Worm (Caenorhabditis elegans) whole organism, young adult: Measurements from ENCODE around the gene col-169.

ENCODE experiments used
- B0261.1 ChIP-seq: sonication (generic microtip); optimal IDR thresholded peaks from 2 replicates; lab custom pipeline; 2016; ENCODE audit warnings: mild to moderate bottlenecking, missing genetic modification characterization, moderate library complexity, missing compliant biosample characterization
- B0336.3 ChIP-seq: fragments of 200-800 bp; sonication (Bioruptor generic); IDR thresholded peaks from 2 replicates; pipeline ENCODE4 v1.3.6; 2022; ENCODE audit warnings: missing genetic modification characterization, missing compliant biosample characterization
- F33H1.4 ChIP-seq: fragments of 200-800 bp; sonication (Bioruptor generic); IDR thresholded peaks from 2 replicates; pipeline ENCODE4 v1.3.6; 2022; ENCODE audit warnings: missing genetic modification reagents, missing genetic modification characterization, missing compliant biosample characterization
- F55B11.4 ChIP-seq: sonication (generic microtip); optimal IDR thresholded peaks from 2 replicates; lab custom pipeline; 2016; ENCODE audit warnings: missing compliant biosample characterization, missing genetic modification characterization, borderline replicate concordance; ENCODE audit not compliant: insufficient read depth
- F57C9.4 ChIP-seq: sonication (generic microtip); optimal IDR thresholded peaks from 2 replicates; lab custom pipeline; 2017; ENCODE audit warnings: mild to moderate bottlenecking, missing genetic modification characterization, missing compliant biosample characterization
- K12H6.12 ChIP-seq: fragments of 200-800 bp; sonication (Bioruptor generic); optimal IDR thresholded peaks from 2 replicates; lab custom pipeline; 2018; ENCODE audit warnings: mild to moderate bottlenecking, missing genetic modification characterization, missing compliant biosample characterization
- T26A5.8 ChIP-seq: sonication (generic microtip); optimal IDR thresholded peaks from 2 replicates; lab custom pipeline; 2016; ENCODE audit warnings: missing genetic modification characterization, missing compliant biosample characterization
- Y53F4B.3 ChIP-seq: fragments of 200-800 bp; sonication (Bioruptor generic); IDR thresholded peaks from 2 replicates; pipeline ENCODE4 v1.3.6; 2022; ENCODE audit warnings: missing genetic modification reagents, missing genetic modification characterization, missing compliant biosample characterization
- Y53G8AR.9 ChIP-seq: fragments of 200-800 bp; sonication (Bioruptor generic); conservative IDR thresholded peaks from 2 replicates; pipeline ENCODE4 v1.3.6; 2022; ENCODE audit warnings: missing genetic modification reagents, missing genetic modification characterization, missing compliant biosample characterization
- Y56A3A.18 ChIP-seq: fragments of 200-800 bp; sonication (Bioruptor generic); IDR thresholded peaks from 2 replicates; pipeline ENCODE4 v1.3.6; 2022; ENCODE audit warnings: missing genetic modification reagents, missing genetic modification characterization, missing compliant biosample characterization
- Y67H2A.10 ChIP-seq: fragments of 200-800 bp; sonication (Bioruptor generic); conservative IDR thresholded peaks from 2 replicates; pipeline ENCODE4 v1.3.6; 2022; ENCODE audit warnings: missing genetic modification reagents, missing genetic modification characterization, missing compliant biosample characterization
- akir-1 ChIP-seq: fragments of 200-800 bp; sonication (Bioruptor generic); optimal IDR thresholded peaks from 2 replicates; lab custom pipeline; 2018; ENCODE audit warnings: mild to moderate bottlenecking, missing genetic modification characterization, moderate library complexity, missing compliant biosample characterization
- ama-1 ChIP-seq, 3 experiments: fragments of 150-350 bp in 1 of 3; sonication (generic microtip) in 2 of 3; optimal IDR thresholded peaks; 2 replicates each; lab custom pipeline; 2014 to 2018; ENCODE audit warnings: missing biosample characterization in 2 of 3, missing genetic modification characterization in 2 of 3, missing genetic modification reagents in 2 of 3
- aptf-3 ChIP-seq: fragments of 200-800 bp; sonication (Bioruptor generic); IDR thresholded peaks from 2 replicates; pipeline ENCODE4 v1.3.6; 2022; ENCODE audit warnings: missing genetic modification characterization, missing compliant biosample characterization
- ceh-100 ChIP-seq: fragments of 200-800 bp; sonication (Bioruptor generic); IDR thresholded peaks from 2 replicates; pipeline ENCODE4 v1.3.6; 2022; ENCODE audit warnings: missing genetic modification reagents, missing genetic modification characterization, missing compliant biosample characterization
- ceh-40 ChIP-seq: fragments of 200-800 bp; sonication (Bioruptor generic); IDR thresholded peaks from 2 replicates; pipeline ENCODE4 v1.3.6; 2022; ENCODE audit warnings: missing genetic modification characterization, missing compliant biosample characterization
- ceh-79 ChIP-seq: sonication (generic microtip); optimal IDR thresholded peaks from 2 replicates; lab custom pipeline; 2017; ENCODE audit warnings: mild to moderate bottlenecking, missing genetic modification characterization, missing compliant biosample characterization
- ceh-91 ChIP-seq: fragments of 200-800 bp; sonication (Bioruptor generic); IDR thresholded peaks from 2 replicates; pipeline ENCODE4 v1.3.6; 2022; ENCODE audit warnings: missing genetic modification reagents, missing genetic modification characterization, missing compliant biosample characterization
- dpff-1 ChIP-seq: sonication (generic microtip); optimal IDR thresholded peaks from 2 replicates; lab custom pipeline; 2017; ENCODE audit warnings: mild to moderate bottlenecking, missing genetic modification characterization, missing compliant biosample characterization
- dpl-1 ChIP-seq: fragments of 150-350 bp; optimal IDR thresholded peaks from 2 replicates; lab custom pipeline; 2014; ENCODE audit warnings: missing biosample characterization, missing genetic modification reagents, missing genetic modification characterization
- egl-18 ChIP-seq: fragments of 200-800 bp; sonication (Bioruptor generic); IDR thresholded peaks from 2 replicates; pipeline ENCODE4 v1.3.6; 2022; ENCODE audit warnings: missing genetic modification reagents, missing genetic modification characterization, missing compliant biosample characterization
- fkh-3 ChIP-seq: sonication (generic microtip); optimal IDR thresholded peaks from 2 replicates; lab custom pipeline; 2016; ENCODE audit warnings: mild to moderate bottlenecking, missing genetic modification characterization, missing compliant biosample characterization
- gei-17 ChIP-seq: fragments of 200-800 bp; sonication (Bioruptor generic); optimal IDR thresholded peaks from 2 replicates; lab custom pipeline; 2018; ENCODE audit warnings: mild to moderate bottlenecking, missing genetic modification characterization, missing compliant biosample characterization
- hlh-12 ChIP-seq: sonication (generic microtip); optimal IDR thresholded peaks from 2 replicates; lab custom pipeline; 2016; ENCODE audit warnings: missing genetic modification characterization, missing compliant biosample characterization
- hmg-1.2 ChIP-seq: fragments of 200-800 bp; sonication (Bioruptor generic); IDR thresholded peaks from 2 replicates; pipeline ENCODE4 v1.3.6; 2022; ENCODE audit warnings: missing genetic modification reagents, missing genetic modification characterization, missing compliant biosample characterization
- hsf-1 ChIP-seq: fragments of 200-800 bp; sonication (Bioruptor generic); IDR thresholded peaks from 2 replicates; pipeline ENCODE4 v1.3.6; 2022; ENCODE audit warnings: missing genetic modification reagents, missing genetic modification characterization, missing compliant biosample characterization
- lag-1 ChIP-seq: fragments of 200-800 bp; sonication (Bioruptor generic); IDR thresholded peaks from 2 replicates; pipeline ENCODE4 v1.3.6; 2022; ENCODE audit warnings: missing genetic modification reagents, missing genetic modification characterization, missing compliant biosample characterization
- lin-26 ChIP-seq: fragments of 200-800 bp; sonication (Bioruptor generic); IDR thresholded peaks from 2 replicates; pipeline ENCODE4 v1.3.6; 2022; ENCODE audit warnings: missing genetic modification reagents, missing genetic modification characterization, missing compliant biosample characterization
- lin-35 ChIP-seq, 3 experiments: fragments of 150-350 bp in 2 of 3; sonication (generic microtip) in 1 of 3; optimal IDR thresholded peaks; 2 replicates each; lab custom pipeline; 2014 to 2018; ENCODE audit warnings: missing biosample characterization in 3 of 3, missing genetic modification characterization in 3 of 3, missing genetic modification reagents in 3 of 3
- madf-8 ChIP-seq: fragments of 200-800 bp; sonication (Bioruptor generic); conservative IDR thresholded peaks from 2 replicates; pipeline ENCODE4 v1.3.6; 2022; ENCODE audit warnings: missing genetic modification reagents, missing genetic modification characterization, missing compliant biosample characterization
- mel-28 ChIP-seq: sonication (generic microtip); optimal IDR thresholded peaks from 2 replicates; lab custom pipeline; 2016; ENCODE audit warnings: borderline replicate concordance, mild to moderate bottlenecking, missing genetic modification characterization, missing compliant biosample characterization
- nfyb-1 ChIP-seq: fragments of 200-800 bp; sonication (Bioruptor generic); IDR thresholded peaks from 2 replicates; pipeline ENCODE4 v1.3.6; 2022; ENCODE audit warnings: missing genetic modification reagents, missing genetic modification characterization, missing compliant biosample characterization
- nhr-80 ChIP-seq: sonication (generic microtip); optimal IDR thresholded peaks from 2 replicates; lab custom pipeline; 2016; ENCODE audit warnings: missing genetic modification characterization, missing compliant biosample characterization
- nhr-90 ChIP-seq: sonication (generic microtip); optimal IDR thresholded peaks from 2 replicates; lab custom pipeline; 2016; ENCODE audit warnings: missing genotype, mild to moderate bottlenecking, missing genetic modification characterization, missing compliant biosample characterization
- pbrm-1 ChIP-seq: fragments of 200-800 bp; sonication (Bioruptor generic); IDR thresholded peaks from 2 replicates; pipeline ENCODE4 v1.3.6; 2022; ENCODE audit warnings: missing genetic modification reagents, missing genetic modification characterization, missing compliant biosample characterization
- rec-8 ChIP-seq, 2 experiments: sonication (generic microtip); optimal IDR thresholded peaks; 2 replicates each; lab custom pipeline; 2016; ENCODE audit warnings: mild to moderate bottlenecking in 2 of 2, missing genetic modification characterization in 2 of 2, missing genetic modification reagents in 2 of 2, missing genotype in 2 of 2, missing biosample characterization in 1 of 2, missing compliant biosample characterization in 1 of 2, moderate library complexity in 1 of 2
- repo-1 ChIP-seq: sonication (generic microtip); optimal IDR thresholded peaks from 2 replicates; lab custom pipeline; 2017; ENCODE audit warnings: mild to moderate bottlenecking, missing genetic modification characterization, missing compliant biosample characterization
- sptf-2 ChIP-seq: fragments of 200-800 bp; sonication (Bioruptor generic); optimal IDR thresholded peaks from 2 replicates; lab custom pipeline; 2018; ENCODE audit warnings: mild to moderate bottlenecking, missing genetic modification characterization, missing compliant biosample characterization
- tlf-1 ChIP-seq: fragments of 200-800 bp; sonication (Bioruptor generic); optimal IDR thresholded peaks from 2 replicates; lab custom pipeline; 2018; ENCODE audit warnings: mild to moderate bottlenecking, missing genetic modification characterization, missing compliant biosample characterization
- xnd-1 ChIP-seq: sonication (generic microtip); optimal IDR thresholded peaks from 2 replicates; lab custom pipeline; 2016; ENCODE audit warnings: missing genotype, missing genetic modification reagents, missing genetic modification characterization, missing compliant biosample characterization
- zim-3 ChIP-seq: sonication (generic microtip); optimal IDR thresholded peaks from 2 replicates; lab custom pipeline; 2017; ENCODE audit warnings: mild to moderate bottlenecking, missing genetic modification characterization, moderate library complexity, missing compliant biosample characterization
- ztf-22 ChIP-seq: fragments of 200-800 bp; sonication (Bioruptor generic); optimal IDR thresholded peaks from 2 replicates; lab custom pipeline; 2018; ENCODE audit warnings: mild to moderate bottlenecking, missing genetic modification characterization, moderate library complexity, missing compliant biosample characterization
- ztf-26 ChIP-seq: sonication (generic microtip); optimal IDR thresholded peaks from 2 replicates; lab custom pipeline; 2017; ENCODE audit warnings: missing genetic modification characterization, missing compliant biosample characterization

col-169 gene

DNA sequence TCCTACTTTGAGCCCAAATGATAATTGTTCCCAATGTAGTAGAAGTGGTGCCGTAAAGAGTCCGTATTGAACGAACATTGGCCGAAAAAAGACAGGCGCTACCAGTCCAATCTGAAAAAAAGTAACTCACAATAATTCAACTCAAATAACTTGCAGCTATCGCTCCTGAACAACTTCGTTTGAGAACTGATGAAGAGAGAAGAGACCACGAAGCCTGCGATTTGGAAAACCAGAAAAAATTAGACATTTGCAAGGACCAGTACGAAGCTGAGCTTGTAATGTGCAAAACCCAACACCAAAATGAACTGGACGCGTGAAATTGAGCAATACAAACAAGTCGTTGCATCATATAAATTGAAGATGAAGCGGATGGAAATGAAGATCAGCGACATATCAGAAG lies 45.5 kb downstream of the col-169 start, which contains the start of gene C03B1.1:
C03B1.1 (plus strand) TSS at position 301 of the 400 bp plus-strand sequence.
- TF ChIP-seq T26A5.8 (tag; lab: Kevin White, UChicago) (no peak), lin-26 (GFP tag; lab: Robert Waterston, UW) (no peak), lag-1 (GFP tag; lab: Robert Waterston, UW) (no peak), Y67H2A.10 (GFP tag; lab: Robert Waterston, UW) (no peak), rec-8 (tag; optimal IDR thresholded peaks at IDR 0.05; lab: Kevin White, UChicago) (no peak)
- TF ChIP-seq, all 124 proteins: peak for 0

DNA sequence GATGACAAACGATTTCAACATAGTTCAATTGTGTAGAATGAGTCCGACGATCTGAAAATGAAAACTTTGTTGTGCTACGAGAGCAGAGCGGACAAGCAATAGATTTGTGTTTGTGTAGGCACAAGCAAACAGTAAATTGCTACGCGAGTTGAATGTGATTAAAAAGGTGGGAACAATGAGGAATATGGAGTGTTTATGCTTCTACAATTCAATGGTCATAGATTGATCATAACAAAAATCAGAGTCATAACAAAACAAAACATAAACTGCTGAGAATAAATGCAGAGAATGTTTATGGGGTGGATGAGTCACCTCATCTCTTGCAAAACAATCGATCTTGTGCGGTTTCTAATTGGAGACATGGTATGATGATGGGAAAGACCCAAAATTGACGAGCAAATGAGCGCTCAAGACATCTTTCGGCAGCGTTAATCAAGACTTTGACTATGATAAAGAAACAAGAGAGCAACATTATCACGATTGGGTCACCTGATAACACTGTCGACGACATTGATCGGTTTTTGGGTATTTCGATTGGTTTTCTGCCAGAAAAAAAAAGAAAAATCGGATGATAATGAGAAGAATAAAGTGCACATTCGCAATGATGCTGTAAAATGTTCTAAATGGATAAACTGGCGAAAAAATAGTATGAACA lies 48.8 kb downstream of the col-169 start, which contains the start of gene lmp-1:
lmp-1 (minus strand) TSS at position 51 of the 655 bp plus-strand sequence.
- TF ChIP-seq hlh-12 (tag; lab: Kevin White, UChicago) (no peak), ama-1 (optimal IDR thresholded peaks at IDR 0.05; lab: Kevin White, UChicago) (peak; percentile 74), ama-1 (GFP tag; optimal IDR thresholded peaks at IDR 0.05; lab: Kevin White, UChicago) (no peak), nhr-80 (tag; lab: Kevin White, UChicago) (peak; percentile 27)

DNA sequence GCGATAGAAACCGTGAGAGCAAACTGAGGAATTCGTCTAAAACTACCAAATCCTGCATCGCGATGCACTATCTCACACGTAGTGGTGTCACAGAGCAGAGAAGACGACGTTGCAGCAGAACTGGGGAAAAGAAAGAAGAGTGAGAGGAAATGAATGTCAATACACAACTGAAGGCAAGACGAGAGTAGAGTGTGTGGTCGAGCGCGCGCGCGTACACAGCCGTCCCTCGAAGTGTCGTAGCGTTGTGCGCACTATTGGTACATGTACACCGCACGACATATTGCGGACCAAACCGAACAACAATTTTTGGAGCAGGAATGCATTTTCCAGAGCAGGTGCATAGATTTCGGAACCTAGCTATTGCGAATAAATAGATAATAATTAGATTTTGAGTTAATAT lies 49.4 kb downstream of the col-169 start:
- TF ChIP-seq egl-18: no peak
- TF ChIP-seq B0336.3 (GFP tag; lab: Robert Waterston, UW): peak; percentile 61; the same call in 1 of the 2 replicates
- no peak for TF ChIP-seq ztf-26 (tag; lab: Kevin White, UChicago)
- TF ChIP-seq gei-17 (GFP tag; lab: Kevin White, UChicago): no peak
- no peak for TF ChIP-seq dpff-1 (tag; lab: Kevin White, UChicago)
- TF ChIP-seq Y53F4B.3 (GFP tag; lab: Robert Waterston, UW): no peak
- TF ChIP-seq xnd-1 (tag; lab: Kevin White, UChicago): no peak
- peak; percentile 38; the same call in 1 of the 2 replicates for TF ChIP-seq hmg-1.2 (GFP tag; lab: Robert Waterston, UW)
- TF ChIP-seq lin-35 (GFP tag; optimal IDR thresholded peaks at IDR 0.05; lab: Kevin White, UChicago): no peak
- no peak for TF ChIP-seq repo-1
- no peak for TF ChIP-seq sptf-2
- TF ChIP-seq fkh-3 (tag; lab: Kevin White, UChicago): no peak
- peak; percentile 47; the same call in 1 of the 2 replicates for TF ChIP-seq nfyb-1
- TF ChIP-seq nhr-80 (tag; lab: Kevin White, UChicago): peak; percentile 59
- no peak for TF ChIP-seq nhr-90 (tag; lab: Kevin White, UChicago)
- TF ChIP-seq tlf-1 (GFP tag; lab: Kevin White, UChicago): no peak
- TF ChIP-seq ceh-79: no peak
- no peak for TF ChIP-seq Y56A3A.18 (GFP tag; lab: Robert Waterston, UW)
- TF ChIP-seq F55B11.4 (tag; lab: Kevin White, UChicago): no peak
- no peak for TF ChIP-seq ceh-40 (GFP tag; lab: Robert Waterston, UW)
- TF ChIP-seq ztf-22 (GFP tag; lab: Kevin White, UChicago): peak; percentile 36
- no peak for TF ChIP-seq dpl-1
- no peak for TF ChIP-seq ceh-91 (GFP tag; lab: Robert Waterston, UW)
- TF ChIP-seq B0261.1 (tag; lab: Kevin White, UChicago): peak; percentile 10
- no peak for TF ChIP-seq F57C9.4
- TF ChIP-seq Y53G8AR.9 (GFP tag; lab: Robert Waterston, UW): no peak
- no peak for TF ChIP-seq madf-8 (GFP tag; lab: Robert Waterston, UW)
- TF ChIP-seq rec-8 (tag; optimal IDR thresholded peaks at IDR 0.05; lab: Kevin White, UChicago): no peak
- TF ChIP-seq zim-3 (tag; lab: Kevin White, UChicago): no peak
- peak; percentile 64 for TF ChIP-seq lin-26 (GFP tag; lab: Robert Waterston, UW)
- no peak for TF ChIP-seq akir-1 (GFP tag; lab: Kevin White, UChicago)
- TF ChIP-seq mel-28 (tag; lab: Kevin White, UChicago): no peak
- no peak for TF ChIP-seq F33H1.4
- no peak for TF ChIP-seq hsf-1
- no peak for TF ChIP-seq ceh-100 (GFP tag; lab: Robert Waterston, UW)
- peak; percentile 78 for TF ChIP-seq K12H6.12
- TF ChIP-seq aptf-3 (GFP tag; lab: Robert Waterston, UW): no peak
- no peak for TF ChIP-seq pbrm-1
